Fruit fly (Drosophila melanogaster) whole organism, pupa: ENCODE measurements around the gene CG1806.

ENCODE experiments used
- CG13204 ChIP-seq: fragments of 200-800 bp; sonication (Bioruptor generic); optimal IDR thresholded peaks from 2 replicates; lab custom pipeline; 2018; ENCODE audit warnings: missing biosample characterization, mild to moderate bottlenecking, missing genetic modification characterization, moderate library complexity
- CG14655 ChIP-seq: fragments of 200-800 bp; sonication (Bioruptor generic); optimal IDR thresholded peaks from 3 replicates; lab custom pipeline; 2017; ENCODE audit warnings: mild to moderate bottlenecking, missing biosample characterization, missing genetic modification reagents, missing genetic modification characterization
- CG15710 ChIP-seq: fragments of 200-800 bp; sonication (Bioruptor generic); optimal IDR thresholded peaks from 2 replicates; lab custom pipeline; 2018; ENCODE audit warnings: missing biosample characterization, mild to moderate bottlenecking, missing genetic modification characterization, moderate library complexity
- CG17806 ChIP-seq: fragments of 200-800 bp; sonication (Bioruptor generic); optimal IDR thresholded peaks from 2 replicates; lab custom pipeline; 2018; ENCODE audit warnings: missing biosample characterization, mild to moderate bottlenecking, missing genetic modification characterization, moderate library complexity
- CG34367 ChIP-seq: fragments of 200-800 bp; sonication (Bioruptor generic); optimal IDR thresholded peaks from 2 replicates; lab custom pipeline; 2018; ENCODE audit warnings: missing biosample characterization, mild to moderate bottlenecking, missing genetic modification characterization
- CG4496 ChIP-seq: fragments of 200-800 bp; sonication (Bioruptor generic); IDR thresholded peaks from 3 replicates; pipeline ENCODE4 v1.3.6; 2022; ENCODE audit warnings: missing biosample characterization, missing genetic modification characterization
- D1 ChIP-seq: fragments of 200-800 bp; sonication (Bioruptor generic); optimal IDR thresholded peaks from 2 replicates; lab custom pipeline; 2018; ENCODE audit warnings: missing biosample characterization, mild to moderate bottlenecking, missing genetic modification characterization, moderate library complexity
- EcR ChIP-seq: fragments of 200-800 bp; sonication (Bioruptor generic); optimal IDR thresholded peaks from 3 replicates; lab custom pipeline; 2019; ENCODE audit warnings: missing biosample characterization, missing genetic modification characterization, mild to moderate bottlenecking, moderate library complexity, missing genetic modification reagents
- Ets98B ChIP-seq: fragments of 200-800 bp; sonication (Bioruptor generic); IDR thresholded peaks from 2 replicates; pipeline ENCODE4 v1.3.6; 2022; ENCODE audit warnings: missing biosample characterization, missing genetic modification characterization
- Pif1B ChIP-seq: fragments of 200-800 bp; sonication (Bioruptor generic); optimal IDR thresholded peaks from 3 replicates; lab custom pipeline; 2016; ENCODE audit warnings: missing biosample characterization, missing genetic modification characterization
- Snoo ChIP-seq: fragments of 200-800 bp; sonication (Bioruptor generic); optimal IDR thresholded peaks from 3 replicates; lab custom pipeline; 2017; ENCODE audit warnings: missing biosample characterization, mild to moderate bottlenecking, missing genetic modification characterization, inconsistent platforms
- gl ChIP-seq: fragments of 200-800 bp; sonication (Bioruptor generic); optimal IDR thresholded peaks from 2 replicates; lab custom pipeline; 2018; ENCODE audit warnings: missing biosample characterization, mild to moderate bottlenecking, missing genetic modification characterization
- rn ChIP-seq: fragments of 200-800 bp; sonication (Bioruptor generic); IDR thresholded peaks from 2 replicates; pipeline ENCODE4 v1.3.6; 2022; ENCODE audit warnings: missing biosample characterization, missing genetic modification characterization

DNA sequence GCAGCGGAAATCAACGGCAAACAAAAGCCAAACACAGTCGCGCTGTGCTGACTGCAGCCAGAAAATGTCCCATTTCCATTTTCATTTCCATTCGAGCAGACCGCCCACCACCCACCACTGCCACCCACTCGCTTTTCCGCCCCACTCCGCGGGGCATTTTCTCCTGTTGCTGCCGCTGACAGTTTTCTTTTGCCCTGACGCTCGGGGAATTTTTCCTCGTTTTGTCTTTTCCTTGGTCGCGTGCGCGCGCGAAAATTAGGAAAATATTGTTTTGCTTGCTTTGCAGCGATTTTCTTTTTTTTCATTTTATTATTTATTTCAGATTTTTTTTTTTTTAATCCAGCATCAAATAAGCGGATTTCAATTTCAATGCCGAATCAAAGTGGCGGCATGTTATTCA, 43.3 kb downstream of the CG1806 start:
- TF ChIP-seq D1 (tag; lab: Kevin White, UChicago) (no peak), gl (no peak), Snoo (tag; lab: Kevin White, UChicago) (no peak), rn (GFP tag; lab: Robert Waterston, UW) (no peak), CG14655 (GFP tag; lab: Kevin White, UChicago) (no peak), CG15710 (tag; lab: Kevin White, UChicago) (no peak), EcR (GFP tag; lab: Kevin White, UChicago) (no peak), CG34367 (tag; lab: Kevin White, UChicago) (no peak), Pif1B (GFP tag; lab: Kevin White, UChicago) (no peak), Ets98B (GFP tag; lab: Robert Waterston, UW) (no peak), CG13204 (GFP tag; lab: Kevin White, UChicago) (no peak), CG17806 (tag; lab: Kevin White, UChicago) (no peak), CG4496 (GFP tag; lab: Robert Waterston, UW) (no peak)
